Fruit fly (Drosophila melanogaster) whole organism, embryonic: ENCODE data around the gene srp.

Experiments used
- Abd-B ChIP-seq: fragments of 200-800 bp; sonication (Bioruptor generic); optimal IDR thresholded peaks from 2 replicates; lab custom pipeline; 2018; ENCODE audit warnings: missing biosample characterization, mild to moderate bottlenecking, missing genetic modification characterization, moderate library complexity
- Aef1 ChIP-seq: fragments of 200-800 bp; sonication (Bioruptor generic); IDR thresholded peaks from 3 replicates; pipeline ENCODE4 v1.3.6; 2022; ENCODE audit warnings: missing biosample characterization, missing genetic modification characterization
- Asciz ChIP-seq: fragments of 200-800 bp; sonication (Bioruptor generic); optimal IDR thresholded peaks from 2 replicates; lab custom pipeline; 2017; ENCODE audit warnings: missing biosample characterization, mild to moderate bottlenecking, missing genetic modification characterization, missing genetic modification reagents
- CG10366 ChIP-seq: fragments of 200-800 bp; sonication (Bioruptor generic); IDR thresholded peaks from 2 replicates; pipeline ENCODE4 v1.3.6; 2022; ENCODE audit warnings: missing biosample characterization, missing genetic modification characterization
- CG10959 ChIP-seq: fragments of 200-800 bp; sonication (Bioruptor generic); IDR thresholded peaks from 2 replicates; pipeline ENCODE4 v1.3.6; 2022; ENCODE audit warnings: missing biosample characterization, missing genetic modification characterization
- CG11247 ChIP-seq: fragments of 200-800 bp; sonication (Bioruptor generic); IDR thresholded peaks from 2 replicates; pipeline ENCODE4 v1.3.6; 2022; ENCODE audit warnings: missing biosample characterization, missing genetic modification characterization
- CG12744 ChIP-seq: fragments of 200-800 bp; sonication (Bioruptor generic); optimal IDR thresholded peaks from 2 replicates; lab custom pipeline; 2016; ENCODE audit warnings: missing biosample characterization, missing genetic modification characterization
- CG14014 ChIP-seq: fragments of 200-800 bp; sonication (Bioruptor generic); IDR thresholded peaks from 2 replicates; pipeline ENCODE4 v1.3.6; 2022; ENCODE audit warnings: missing biosample characterization, missing genetic modification characterization
- CG1529 ChIP-seq: fragments of 200-800 bp; sonication (Bioruptor generic); optimal IDR thresholded peaks from 3 replicates; lab custom pipeline; 2018; ENCODE audit warnings: missing biosample characterization, missing genetic modification characterization
- CG1647 ChIP-seq: fragments of 200-800 bp; sonication (Bioruptor generic); optimal IDR thresholded peaks from 3 replicates; lab custom pipeline; 2016; ENCODE audit warnings: missing biosample characterization, missing genetic modification characterization
- CG17829 ChIP-seq: fragments of 200-800 bp; optimal IDR thresholded peaks from 2 replicates; lab custom pipeline; 2019; ENCODE audit warnings: missing biosample characterization, mild to moderate bottlenecking, missing genetic modification characterization, moderate library complexity
- CG1792 ChIP-seq: fragments of 200-800 bp; sonication (Bioruptor generic); optimal IDR thresholded peaks from 2 replicates; lab custom pipeline; 2016; ENCODE audit warnings: missing biosample characterization, missing genetic modification characterization
- CG2889 ChIP-seq: fragments of 200-800 bp; sonication (Bioruptor generic); IDR thresholded peaks from 3 replicates; pipeline ENCODE4 v1.3.6; 2022; ENCODE audit warnings: missing biosample characterization, missing genetic modification characterization
- CG3065 ChIP-seq: fragments of 200-800 bp; sonication (Bioruptor generic); optimal IDR thresholded peaks from 2 replicates; lab custom pipeline; 2016; ENCODE audit warnings: missing biosample characterization, missing genetic modification characterization
- CG4360 ChIP-seq: fragments of 200-800 bp; sonication (Bioruptor generic); IDR thresholded peaks from 2 replicates; pipeline ENCODE4 v1.3.6; 2022; ENCODE audit warnings: missing biosample characterization, missing genetic modification characterization
- CG6813 ChIP-seq: fragments of 200-800 bp; sonication (Bioruptor generic); optimal IDR thresholded peaks from 2 replicates; lab custom pipeline; 2017; ENCODE audit warnings: missing biosample characterization, missing genetic modification characterization, mild to moderate bottlenecking, moderate library complexity, missing genetic modification reagents
- D19B ChIP-seq: fragments of 200-800 bp; sonication (Bioruptor generic); optimal IDR thresholded peaks from 2 replicates; lab custom pipeline; 2017; ENCODE audit warnings: missing biosample characterization, mild to moderate bottlenecking, missing genetic modification characterization
- Drgx ChIP-seq: fragments of 200-800 bp; sonication (Bioruptor generic); IDR thresholded peaks from 2 replicates; pipeline ENCODE4 v1.3.6; 2022; ENCODE audit warnings: missing biosample characterization, missing genetic modification characterization
- Fer2 ChIP-seq: fragments of 200-800 bp; sonication (Bioruptor generic); optimal IDR thresholded peaks from 2 replicates; lab custom pipeline; 2018; ENCODE audit warnings: missing biosample characterization, mild to moderate bottlenecking, missing genetic modification characterization, moderate library complexity
- H15 ChIP-seq: fragments of 200-800 bp; sonication (Bioruptor generic); IDR thresholded peaks from 3 replicates; pipeline ENCODE4 v1.3.6; 2022; ENCODE audit warnings: missing biosample characterization, missing genetic modification characterization
- Hmr ChIP-seq: fragments of 200-800 bp; sonication (Bioruptor generic); optimal IDR thresholded peaks from 3 replicates; lab custom pipeline; 2017; ENCODE audit warnings: mild to moderate bottlenecking, missing biosample characterization, missing genetic modification reagents, missing genetic modification characterization
- Hr3 ChIP-seq: fragments of 200-800 bp; sonication (Bioruptor generic); optimal IDR thresholded peaks from 3 replicates; lab custom pipeline; 2016; ENCODE audit warnings: missing biosample characterization, missing genetic modification characterization
- Hr51 ChIP-seq, 2 experiments: fragments of 200-800 bp; sonication (Bioruptor generic); optimal IDR thresholded peaks; 2 replicates in 1 of 2; 3 replicates in 1 of 2; lab custom pipeline; 2016 to 2018; ENCODE audit warnings: missing biosample characterization in 2 of 2, missing genetic modification characterization in 2 of 2, mild to moderate bottlenecking in 1 of 2, moderate library complexity in 1 of 2
- MBD-R2 ChIP-seq: fragments of 200-800 bp; sonication (Bioruptor generic); IDR thresholded peaks from 2 replicates; pipeline ENCODE4 v1.3.6; 2022; ENCODE audit warnings: missing biosample characterization, missing genetic modification characterization
- Max ChIP-seq: fragments of 200-800 bp; sonication (Bioruptor generic); optimal IDR thresholded peaks from 2 replicates; lab custom pipeline; 2016; ENCODE audit warnings: missing biosample characterization, mild to moderate bottlenecking, missing genetic modification characterization
- NC2α ChIP-seq: fragments of 200-800 bp; sonication (Bioruptor generic); optimal IDR thresholded peaks from 2 replicates; lab custom pipeline; 2016; ENCODE audit warnings: missing biosample characterization, missing genetic modification characterization
- Taf1 ChIP-seq: fragments of 200-800 bp; sonication (Bioruptor generic); IDR thresholded peaks from 2 replicates; pipeline ENCODE4 v1.3.6; 2022; ENCODE audit warnings: missing biosample characterization, missing genetic modification characterization
- Xrp1 ChIP-seq: fragments of 200-800 bp; sonication (Bioruptor generic); IDR thresholded peaks from 2 replicates; pipeline ENCODE4 v1.3.6; 2022; ENCODE audit warnings: missing biosample characterization, missing genetic modification characterization
- YL-1 ChIP-seq: fragments of 200-800 bp; sonication (Bioruptor generic); optimal IDR thresholded peaks from 3 replicates; lab custom pipeline; 2017; ENCODE audit warnings: missing biosample characterization, mild to moderate bottlenecking, missing genetic modification characterization
- bigmax ChIP-seq: fragments of 200-800 bp; sonication (Bioruptor generic); optimal IDR thresholded peaks from 2 replicates; lab custom pipeline; 2018; ENCODE audit warnings: missing biosample characterization, mild to moderate bottlenecking, missing genetic modification characterization
- cato ChIP-seq: fragments of 200-800 bp; sonication (Bioruptor generic); optimal IDR thresholded peaks from 2 replicates; lab custom pipeline; 2016; ENCODE audit warnings: missing biosample characterization, missing genetic modification characterization, borderline replicate concordance
- cg ChIP-seq: fragments of 200-800 bp; sonication (Bioruptor generic); optimal IDR thresholded peaks from 3 replicates; lab custom pipeline; 2019; ENCODE audit warnings: missing biosample characterization, mild to moderate bottlenecking, missing genetic modification characterization, moderate library complexity
- chn ChIP-seq: fragments of 200-800 bp; sonication (Bioruptor generic); optimal IDR thresholded peaks from 2 replicates; lab custom pipeline; 2016; ENCODE audit warnings: missing biosample characterization, missing genetic modification characterization
- dysf ChIP-seq: fragments of 200-800 bp; sonication (Bioruptor generic); IDR thresholded peaks from 3 replicates; pipeline ENCODE4 v1.3.6; 2022; ENCODE audit warnings: missing biosample characterization, missing genetic modification characterization
- gro ChIP-seq: fragments of 200-800 bp; sonication (Bioruptor generic); optimal IDR thresholded peaks from 2 replicates; lab custom pipeline; 2016; ENCODE audit warnings: missing biosample characterization, missing genetic modification characterization
- hb ChIP-seq: fragments of 200-800 bp; sonication (Bioruptor generic); IDR thresholded peaks from 3 replicates; pipeline ENCODE4 v1.3.6; 2022; ENCODE audit warnings: missing biosample characterization, missing genetic modification characterization; ENCODE audit not compliant: partially characterized antibody
- kah ChIP-seq: fragments of 200-800 bp; sonication (Bioruptor generic); optimal IDR thresholded peaks from 2 replicates; lab custom pipeline; 2018; ENCODE audit warnings: missing biosample characterization, mild to moderate bottlenecking, missing genetic modification characterization
- lov ChIP-seq, 2 experiments: fragments of 200-800 bp in 1 of 2; fragments of >200 bp in 1 of 2; sonication (Bioruptor generic) in 1 of 2; IDR thresholded peaks in 1 of 2; optimal IDR thresholded peaks in 1 of 2; 2 replicates in 1 of 2; 3 replicates in 1 of 2; pipeline versions ENCODE4 v1.3.6 to Lab custom; 2017 to 2022; ENCODE audit warnings: missing biosample characterization in 1 of 2, missing genetic modification characterization in 1 of 2
- nau ChIP-seq: fragments of 200-800 bp; sonication (Bioruptor generic); optimal IDR thresholded peaks from 3 replicates; lab custom pipeline; 2017; ENCODE audit warnings: missing biosample characterization, mild to moderate bottlenecking, missing genetic modification characterization, missing genetic modification reagents
- org-1 ChIP-seq: fragments of 200-800 bp; sonication (Bioruptor generic); optimal IDR thresholded peaks from 2 replicates; lab custom pipeline; 2017; ENCODE audit warnings: missing biosample characterization, missing genetic modification characterization
- pb ChIP-seq: fragments of 200-800 bp; sonication (Bioruptor generic); optimal IDR thresholded peaks from 3 replicates; lab custom pipeline; 2016; ENCODE audit warnings: missing biosample characterization, missing genetic modification characterization
- peb ChIP-seq: fragments of 200-800 bp; sonication (Bioruptor generic); IDR thresholded peaks from 2 replicates; pipeline ENCODE4 v1.3.6; 2022; ENCODE audit warnings: missing biosample characterization, missing genetic modification characterization
- pita ChIP-seq: fragments of 200-800 bp; sonication (Bioruptor generic); optimal IDR thresholded peaks from 2 replicates; lab custom pipeline; 2017; ENCODE audit warnings: missing biosample characterization, mild to moderate bottlenecking, missing genetic modification characterization
- psq ChIP-seq: fragments of 200-800 bp; sonication (Bioruptor generic); optimal IDR thresholded peaks from 2 replicates; lab custom pipeline; 2017; ENCODE audit warnings: missing biosample characterization, missing genetic modification characterization
- shn ChIP-seq: fragments of 200-800 bp; sonication (Bioruptor generic); optimal IDR thresholded peaks from 3 replicates; lab custom pipeline; 2016; ENCODE audit warnings: missing biosample characterization, missing genetic modification characterization
- sna ChIP-seq: fragments of 200-800 bp; sonication (Bioruptor generic); IDR thresholded peaks from 2 replicates; pipeline ENCODE4 v1.3.6; 2022; ENCODE audit warnings: missing biosample characterization, missing genetic modification characterization; ENCODE audit not compliant: partially characterized antibody
- stwl ChIP-seq: fragments of 200-800 bp; sonication (Bioruptor generic); optimal IDR thresholded peaks from 3 replicates; lab custom pipeline; 2018; ENCODE audit warnings: missing biosample characterization, mild to moderate bottlenecking, missing genetic modification characterization, moderate library complexity
- sug ChIP-seq: fragments of 200-800 bp; optimal IDR thresholded peaks from 2 replicates; lab custom pipeline; 2019; ENCODE audit warnings: missing biosample characterization, mild to moderate bottlenecking, missing genetic modification characterization, moderate library complexity
- tup ChIP-seq: fragments of 200-800 bp; sonication (Bioruptor generic); optimal IDR thresholded peaks from 2 replicates; lab custom pipeline; 2016; ENCODE audit warnings: missing biosample characterization, mild to moderate bottlenecking, missing genetic modification characterization, moderate library complexity
- twi ChIP-seq: fragments of 200-800 bp; optimal IDR thresholded peaks from 2 replicates; lab custom pipeline; 2019; ENCODE audit warnings: missing biosample characterization, mild to moderate bottlenecking, missing genetic modification characterization, moderate library complexity

The srp gene

dm6 chr3R:15983541-15984229 is 2.3 kb upstream of the srp start (continued):
- TF ChIP-seq pb (GFP tag; lab: Kevin White, UChicago) (no peak), Hmr (GFP tag; lab: Kevin White, UChicago) (peak; percentile 21), kah (no peak), hb (GFP tag; lab: Robert Waterston, UW) (no peak), CG11247 (GFP tag; lab: Robert Waterston, UW) (no peak), Taf1 (GFP tag; lab: Robert Waterston, UW) (no peak), CG1647 (GFP tag; lab: Kevin White, UChicago) (no peak), Asciz (GFP tag; lab: Kevin White, UChicago) (peak; percentile 77), CG2889 (GFP tag; lab: Robert Waterston, UW) (no peak), NC2α (GFP tag; lab: Kevin White, UChicago) (no peak), sna (GFP tag; lab: Robert Waterston, UW) (no peak), Hr3 (no peak), nau (peak; percentile 38), org-1 (GFP tag; lab: Kevin White, UChicago) (peak; percentile 3), sug (tag; lab: Kevin White, UChicago) (peak; percentile 45), shn (GFP tag; lab: Kevin White, UChicago) (no peak), Drgx (no peak), pita (GFP tag; lab: Kevin White, UChicago) (no peak), CG3065 (GFP tag; lab: Kevin White, UChicago) (no peak), stwl (tag; lab: Kevin White, UChicago) (no peak), psq (GFP tag; lab: Kevin White, UChicago) (no peak), H15 (GFP tag; lab: Robert Waterston, UW) (no peak), Max (GFP tag; lab: Kevin White, UChicago) (peak; percentile 19), Fer2 (tag; lab: Kevin White, UChicago) (no peak), tup (GFP tag; lab: Kevin White, UChicago) (no peak), chn (no peak), peb (GFP tag; lab: Robert Waterston, UW) (no peak), Hr51 (GFP tag; optimal IDR thresholded peaks at IDR 0.05; lab: Kevin White, UChicago) (no peak), gro (GFP tag; lab: Kevin White, UChicago) (no peak), YL-1 (GFP tag; lab: Kevin White, UChicago) (no peak), Xrp1 (GFP tag; lab: Robert Waterston, UW) (peak; percentile 65), CG4360 (0 out of 2 replicates have a peak, but pooled peaks have one; percentile 15), dysf (GFP tag; lab: Robert Waterston, UW) (no peak), bigmax (GFP tag; lab: Kevin White, UChicago) (no peak), D19B (GFP tag; lab: Kevin White, UChicago) (no peak), CG12744 (GFP tag; lab: Kevin White, UChicago) (no peak), Aef1 (GFP tag; lab: Robert Waterston, UW) (no peak), MBD-R2 (GFP tag; lab: Robert Waterston, UW) (no peak), CG14014 (GFP tag; lab: Robert Waterston, UW) (no peak), Abd-B (GFP tag; lab: Kevin White, UChicago) (no peak), cg (no peak), CG10366 (no peak), CG17829 (tag; lab: Kevin White, UChicago) (peak; percentile 30), lov (optimal IDR thresholded peaks at IDR 0.05; lab: Kevin White, UChicago) (no peak), lov (GFP tag; IDR thresholded peaks at IDR 0.05; lab: Robert Waterston, UW) (no peak), CG1792 (no peak), cato (GFP tag; lab: Kevin White, UChicago) (no peak), CG1529 (GFP tag; lab: Kevin White, UChicago) (peak; percentile 37), twi (tag; lab: Kevin White, UChicago) (peak; percentile 29), CG6813 (peak; percentile 73), CG10959 (GFP tag; lab: Robert Waterston, UW) (no peak)
